Worm (Caenorhabditis elegans) whole organism, L1 larva: ENCODE measurements around the gene C38H2.2.

Experiments
- C04F5.9 ChIP-seq: sonication (generic microtip); optimal IDR thresholded peaks from 2 replicates; lab custom pipeline; 2016; ENCODE audit warnings: missing genetic modification characterization, missing compliant biosample characterization
- C16A3.4 ChIP-seq: fragments of 150-350 bp; optimal IDR thresholded peaks from 2 replicates; lab custom pipeline; 2014; ENCODE audit warnings: missing biosample characterization, missing genetic modification characterization
- C34B4.2 ChIP-seq: sonication (generic microtip); optimal IDR thresholded peaks from 2 replicates; lab custom pipeline; 2017; ENCODE audit warnings: mild to moderate bottlenecking, missing genetic modification characterization, missing compliant biosample characterization
- ama-1 ChIP-seq: fragments of 150-350 bp; optimal IDR thresholded peaks from 2 replicates; lab custom pipeline; 2014
- blmp-1 ChIP-seq: fragments of 150-350 bp; optimal IDR thresholded peaks from 2 replicates; lab custom pipeline; 2014; ENCODE audit warnings: missing biosample characterization, missing genetic modification characterization
- ceh-8 ChIP-seq: fragments of 200-800 bp; sonication (Bioruptor generic); optimal IDR thresholded peaks from 2 replicates; lab custom pipeline; 2018; ENCODE audit warnings: mild to moderate bottlenecking, missing genetic modification characterization, moderate library complexity, missing compliant biosample characterization
- ceh-90 ChIP-seq: sonication (generic microtip); optimal IDR thresholded peaks from 2 replicates; lab custom pipeline; 2016; ENCODE audit warnings: missing genetic modification characterization, missing compliant biosample characterization
- ces-1 ChIP-seq: fragments of 150-350 bp; optimal IDR thresholded peaks from 2 replicates; lab custom pipeline; 2014; ENCODE audit warnings: missing biosample characterization, missing genetic modification reagents, missing genetic modification characterization
- dsc-1 ChIP-seq: sonication (generic microtip); optimal IDR thresholded peaks from 2 replicates; lab custom pipeline; 2016; ENCODE audit warnings: mild to moderate bottlenecking, missing genetic modification characterization, missing compliant biosample characterization
- efl-1 ChIP-seq, 4 experiments: fragments of 150-350 bp; optimal IDR thresholded peaks in 3 of 4; peaks in 1 of 4; 1 replicate in 1 of 4; 2 replicates in 3 of 4; lab custom pipeline; 2014; ENCODE audit warnings: missing biosample characterization in 2 of 4, missing genetic modification characterization in 2 of 4, missing genetic modification reagents in 2 of 4
- efl-3 ChIP-seq: fragments of 200-800 bp; sonication (Bioruptor generic); optimal IDR thresholded peaks from 2 replicates; lab custom pipeline; 2018; ENCODE audit warnings: mild to moderate bottlenecking, missing genetic modification characterization, missing compliant biosample characterization
- elt-2 ChIP-seq: sonication (generic microtip); optimal IDR thresholded peaks from 2 replicates; lab custom pipeline; 2016; ENCODE audit warnings: missing genetic modification characterization, mild to moderate bottlenecking, inconsistent platforms, missing compliant biosample characterization, missing genetic modification reagents
- elt-3 ChIP-seq, 6 experiments: fragments of 150-350 bp in 1 of 6; sonication (generic microtip); optimal IDR thresholded peaks; 2 replicates each; lab custom pipeline; 2017 to 2018; ENCODE audit warnings: missing biosample characterization in 6 of 6, missing genetic modification characterization in 6 of 6, inconsistent platforms in 1 of 6
- ets-5 ChIP-seq: fragments of 200-800 bp; sonication (Bioruptor generic); IDR thresholded peaks from 2 replicates; pipeline ENCODE4 v1.3.6; 2022; ENCODE audit warnings: missing genetic modification characterization, missing compliant biosample characterization
- fkh-4 ChIP-seq: sonication (generic microtip); optimal IDR thresholded peaks from 2 replicates; lab custom pipeline; 2016; ENCODE audit warnings: missing compliant biosample characterization, missing genetic modification characterization, borderline replicate concordance
- fkh-8 ChIP-seq: sonication (generic microtip); optimal IDR thresholded peaks from 2 replicates; lab custom pipeline; 2016; ENCODE audit warnings: mild to moderate bottlenecking, missing genetic modification characterization, missing compliant biosample characterization
- fos-1 ChIP-seq: fragments of 150-350 bp; optimal IDR thresholded peaks from 2 replicates; lab custom pipeline; 2014; ENCODE audit warnings: missing biosample characterization, missing genetic modification characterization
- grh-1 ChIP-seq: fragments of 200-800 bp; sonication (Bioruptor generic); IDR thresholded peaks from 2 replicates; pipeline ENCODE4 v1.3.6; 2022; ENCODE audit warnings: missing genetic modification reagents, missing genetic modification characterization, missing compliant biosample characterization
- hlh-17 ChIP-seq: fragments of 200-800 bp; sonication (Bioruptor generic); optimal IDR thresholded peaks from 2 replicates; lab custom pipeline; 2018; ENCODE audit warnings: missing genetic modification characterization, mild to moderate bottlenecking, missing compliant biosample characterization, moderate library complexity, borderline replicate concordance
- hpl-2 ChIP-seq: fragments of 150-350 bp; optimal IDR thresholded peaks from 2 replicates; lab custom pipeline; 2014; ENCODE audit warnings: missing biosample characterization, missing genetic modification reagents, missing genetic modification characterization
- irx-1 ChIP-seq: sonication (generic microtip); optimal IDR thresholded peaks from 2 replicates; lab custom pipeline; 2016; ENCODE audit warnings: missing genetic modification characterization, missing compliant biosample characterization
- lin-13 ChIP-seq: fragments of 150-350 bp; optimal IDR thresholded peaks from 2 replicates; lab custom pipeline; 2014; ENCODE audit warnings: missing biosample characterization, missing genetic modification reagents, missing genetic modification characterization
- lin-35 ChIP-seq, 2 experiments: fragments of 150-350 bp; optimal IDR thresholded peaks; 2 replicates each; lab custom pipeline; 2014; ENCODE audit warnings: missing biosample characterization in 2 of 2, missing genetic modification characterization in 2 of 2, missing genetic modification reagents in 2 of 2
- lir-3 ChIP-seq: sonication (generic microtip); optimal IDR thresholded peaks from 2 replicates; lab custom pipeline; 2016; ENCODE audit warnings: mild to moderate bottlenecking, missing genetic modification characterization, moderate library complexity, missing compliant biosample characterization; ENCODE audit not compliant: poor library complexity
- lsy-2 ChIP-seq, 2 experiments: fragments of 150-350 bp; optimal IDR thresholded peaks; 2 replicates each; lab custom pipeline; 2014; ENCODE audit warnings: missing biosample characterization in 2 of 2, missing genetic modification characterization in 2 of 2
- mdl-1 ChIP-seq, 2 experiments: fragments of 150-350 bp; optimal IDR thresholded peaks; 2 replicates each; lab custom pipeline; 2014 to 2017; ENCODE audit warnings: missing biosample characterization in 2 of 2, missing genetic modification characterization in 2 of 2, inconsistent platforms in 1 of 2
- mep-1 ChIP-seq: fragments of 150-350 bp; optimal IDR thresholded peaks from 2 replicates; lab custom pipeline; 2014; ENCODE audit warnings: missing biosample characterization, missing genetic modification characterization
- nhr-12 ChIP-seq: sonication (generic microtip); optimal IDR thresholded peaks from 2 replicates; lab custom pipeline; 2017; ENCODE audit warnings: missing biosample characterization, missing genetic modification characterization
- nhr-28 ChIP-seq: fragments of 150-350 bp; optimal IDR thresholded peaks from 2 replicates; lab custom pipeline; 2014; ENCODE audit warnings: missing biosample characterization, missing genetic modification characterization
- nhr-71 ChIP-seq: sonication (generic microtip); optimal IDR thresholded peaks from 2 replicates; lab custom pipeline; 2016; ENCODE audit warnings: mild to moderate bottlenecking, missing genetic modification characterization, moderate library complexity, missing compliant biosample characterization
- nhr-77 ChIP-seq: fragments of 150-350 bp; optimal IDR thresholded peaks from 2 replicates; lab custom pipeline; 2014; ENCODE audit warnings: missing biosample characterization, missing genetic modification characterization
- nhr-84 ChIP-seq: sonication (generic microtip); optimal IDR thresholded peaks from 2 replicates; lab custom pipeline; 2017; ENCODE audit warnings: missing biosample characterization, missing genetic modification characterization
- pag-3 ChIP-seq: sonication (generic microtip); optimal IDR thresholded peaks from 2 replicates; lab custom pipeline; 2017; ENCODE audit warnings: missing genetic modification characterization, mild to moderate bottlenecking, missing compliant biosample characterization, antibody characterized with exemption, borderline replicate concordance; ENCODE audit not compliant: insufficient read depth
- pax-3 ChIP-seq: fragments of 200-800 bp; sonication (Bioruptor generic); optimal IDR thresholded peaks from 2 replicates; lab custom pipeline; 2018; ENCODE audit warnings: mild to moderate bottlenecking, missing genetic modification characterization, moderate library complexity, missing compliant biosample characterization
- pqm-1 ChIP-seq: sonication (generic microtip); optimal IDR thresholded peaks from 3 replicates; lab custom pipeline; 2017; ENCODE audit warnings: missing biosample characterization, missing genetic modification characterization
- skn-1 ChIP-seq: fragments of 150-350 bp; optimal IDR thresholded peaks from 2 replicates; lab custom pipeline; 2014; ENCODE audit warnings: missing biosample characterization, missing genetic modification characterization
- sox-4 ChIP-seq: sonication (generic microtip); optimal IDR thresholded peaks from 2 replicates; lab custom pipeline; 2016; ENCODE audit warnings: missing genetic modification characterization, missing compliant biosample characterization
- sup-37 ChIP-seq: fragments of 200-800 bp; sonication (Bioruptor generic); optimal IDR thresholded peaks from 2 replicates; lab custom pipeline; 2018; ENCODE audit warnings: mild to moderate bottlenecking, missing genetic modification characterization, missing compliant biosample characterization
- tbx-2 ChIP-seq: sonication (generic microtip); optimal IDR thresholded peaks from 2 replicates; lab custom pipeline; 2016; ENCODE audit warnings: missing genetic modification characterization, missing compliant biosample characterization
- unc-30 ChIP-seq: sonication (generic microtip); optimal IDR thresholded peaks from 2 replicates; lab custom pipeline; 2017; ENCODE audit warnings: missing biosample characterization, missing genetic modification characterization
- vab-15 ChIP-seq: sonication (generic microtip); optimal IDR thresholded peaks from 2 replicates; lab custom pipeline; 2017; ENCODE audit warnings: missing genotype, mild to moderate bottlenecking, missing genetic modification characterization, missing compliant biosample characterization
- xbp-1 ChIP-seq: sonication (generic microtip); optimal IDR thresholded peaks from 2 replicates; lab custom pipeline; 2016; ENCODE audit warnings: missing genetic modification characterization, missing compliant biosample characterization
- zag-1 ChIP-seq: fragments of 150-350 bp; optimal IDR thresholded peaks from 2 replicates; lab custom pipeline; 2014; ENCODE audit warnings: missing biosample characterization, missing genetic modification characterization
- zip-4 ChIP-seq: fragments of 200-800 bp; sonication (Bioruptor generic); optimal IDR thresholded peaks from 2 replicates; lab custom pipeline; 2018; ENCODE audit warnings: mild to moderate bottlenecking, missing genetic modification characterization, moderate library complexity, missing compliant biosample characterization

The C38H2.2 gene

DNA sequence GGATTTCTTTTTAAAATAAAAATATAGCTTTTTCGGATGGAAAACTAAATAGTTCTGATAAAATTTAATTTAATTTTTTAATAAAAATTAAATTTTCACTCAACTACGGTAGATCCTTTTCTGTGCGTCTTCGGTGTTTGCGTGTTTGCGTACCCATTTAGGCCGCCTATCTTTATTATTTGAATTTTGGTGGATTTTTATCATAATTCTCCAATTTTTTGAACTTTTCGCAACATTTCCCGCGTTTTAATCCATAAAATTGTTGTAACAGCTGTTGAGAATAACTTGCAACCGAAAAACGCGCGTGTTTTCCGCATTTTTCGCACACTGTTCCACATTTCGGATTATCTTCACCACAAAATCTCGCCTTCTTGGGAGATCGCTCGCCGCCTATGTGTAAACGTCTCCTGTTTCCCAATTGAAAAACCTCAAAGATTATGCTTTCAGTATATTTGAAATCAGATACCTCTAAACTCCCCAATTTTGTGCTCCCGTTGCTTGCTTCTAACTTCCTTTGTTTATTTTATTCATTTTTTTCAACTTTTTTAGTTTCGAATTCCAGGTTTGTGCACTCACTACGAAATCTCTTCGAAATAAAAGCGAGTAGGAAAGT, 29.9 kb upstream of the C38H2.2 start, which contains the start of gene T07C4.3:
T07C4.3 (plus strand) TSS at position 563 of the 613 bp plus-strand sequence.
- TF ChIP-seq nhr-12 (tag; lab: Kevin White, UChicago) (no peak), C16A3.4 (no peak), efl-3 (GFP tag; lab: Kevin White, UChicago) (no peak), lin-35 (GFP tag; optimal IDR thresholded peaks at IDR 0.05; lab: Kevin White, UChicago) (no peak), lin-13 (no peak)

- no peak for TF ChIP-seq efl-1 (optimal IDR thresholded peaks at IDR 0.05; lab: Kevin White, UChicago)
- TF ChIP-seq efl-1 (GFP tag; optimal IDR thresholded peaks at IDR 0.05 in 1 of 2; lab: Kevin White, UChicago) = peak in 1 of 2 experiments; percentile 22
- TF ChIP-seq lin-13 = no peak
- TF ChIP-seq blmp-1 (tag; lab: Kevin White, UChicago) = peak; percentile 79
Observed at ce11 chrIII:10353423-10353822, 28.1 kb upstream of the C38H2.2 start.

ce11 chrIII:10354591-10354990, 27.0 kb upstream of the C38H2.2 start:
- no peak for TF ChIP-seq xbp-1
- TF ChIP-seq nhr-84 (tag; lab: Kevin White, UChicago) = no peak
- no peak for TF ChIP-seq sup-37 (GFP tag; lab: Kevin White, UChicago)
- TF ChIP-seq ets-5 (GFP tag; lab: Robert Waterston, UW) = no peak
- no peak for TF ChIP-seq nhr-28
- no peak for TF ChIP-seq mdl-1 (tag; optimal IDR thresholded peaks at IDR 0.05; lab: Kevin White, UChicago)
- no peak for TF ChIP-seq zag-1
- TF ChIP-seq skn-1 = no peak
- no peak for TF ChIP-seq dsc-1 (tag; lab: Kevin White, UChicago)
- TF ChIP-seq grh-1 = no peak
- TF ChIP-seq tbx-2 (tag; lab: Kevin White, UChicago) = no peak
- TF ChIP-seq irx-1 (tag; lab: Kevin White, UChicago) = no peak
- TF ChIP-seq sox-4 (tag; lab: Kevin White, UChicago) = no peak
- no peak for TF ChIP-seq C04F5.9 (tag; lab: Kevin White, UChicago)
- TF ChIP-seq fkh-4 = no peak
- no peak for TF ChIP-seq pag-3 (tag; lab: Kevin White, UChicago)
- no peak for TF ChIP-seq ceh-90 (tag; lab: Kevin White, UChicago)
- TF ChIP-seq hlh-17 (GFP tag; lab: Kevin White, UChicago) = no peak

- no peak for TF ChIP-seq hlh-17 (GFP tag; lab: Kevin White, UChicago)
- TF ChIP-seq nhr-71 = no peak
- TF ChIP-seq grh-1 = no peak
- no peak for TF ChIP-seq ceh-8 (GFP tag; lab: Kevin White, UChicago)
- TF ChIP-seq tbx-2 (tag; lab: Kevin White, UChicago) = no peak
- TF ChIP-seq C34B4.2 (tag; lab: Kevin White, UChicago) = no peak
- no peak for TF ChIP-seq efl-1 (optimal IDR thresholded peaks at IDR 0.05; lab: Kevin White, UChicago)
- TF ChIP-seq efl-1 (GFP tag; optimal IDR thresholded peaks at IDR 0.05 in 1 of 2; lab: Kevin White, UChicago) = peak in 1 of 2 experiments; percentile 35
- TF ChIP-seq zip-4 (GFP tag; lab: Kevin White, UChicago) = no peak
- TF ChIP-seq unc-30 (tag; lab: Kevin White, UChicago) = no peak
- TF ChIP-seq elt-2 (tag; lab: Kevin White, UChicago) = peak; percentile 83
- no peak for TF ChIP-seq elt-3 (tag; optimal IDR thresholded peaks at IDR 0.05; lab: Kevin White, UChicago)
- peak in 1 of 2 experiments; percentile 3 for TF ChIP-seq lsy-2 (tag; optimal IDR thresholded peaks at IDR 0.05; lab: Kevin White, UChicago)
- TF ChIP-seq nhr-77 (tag; lab: Kevin White, UChicago) = no peak
- no peak for TF ChIP-seq ces-1 (GFP tag; lab: Kevin White, UChicago)
- TF ChIP-seq sup-37 (GFP tag; lab: Kevin White, UChicago) = no peak
- TF ChIP-seq ama-1 = peak; percentile 37
- no peak for TF ChIP-seq pax-3
- no peak for TF ChIP-seq fkh-8 (tag; lab: Kevin White, UChicago)
- TF ChIP-seq lin-35 (GFP tag; optimal IDR thresholded peaks at IDR 0.05; lab: Kevin White, UChicago) = peak in 1 of 2 experiments; percentile 26
- TF ChIP-seq vab-15 = no peak
- no peak for TF ChIP-seq fos-1
- no peak for TF ChIP-seq C16A3.4
- no peak for TF ChIP-seq dsc-1 (tag; lab: Kevin White, UChicago)
- no peak for TF ChIP-seq mep-1
- peak; percentile 44 for TF ChIP-seq pqm-1 (tag; lab: Kevin White, UChicago)
- TF ChIP-seq mdl-1 (tag; optimal IDR thresholded peaks at IDR 0.05; lab: Kevin White, UChicago) = no peak
- TF ChIP-seq hpl-2 = no peak
- TF ChIP-seq lir-3 (tag; lab: Kevin White, UChicago) = no peak
- no peak for TF ChIP-seq efl-3 (GFP tag; lab: Kevin White, UChicago)
- no peak for TF ChIP-seq ceh-90 (tag; lab: Kevin White, UChicago)
- TF ChIP-seq pag-3 (tag; lab: Kevin White, UChicago) = no peak
Observed at ce11 chrIII:10355382-10355781, 26.2 kb upstream of the C38H2.2 start, which contains the start of gene spp-1. spp-1 (minus strand) TSS chrIII:10355668.
